Fruit fly (Drosophila melanogaster) whole organism, prepupa: ENCODE data around the gene CG3071.

Experiments
- CG11902 ChIP-seq: fragments of 200-800 bp; sonication (Bioruptor generic); optimal IDR thresholded peaks from 3 replicates; lab custom pipeline; 2016; ENCODE audit warnings: missing biosample characterization, missing genetic modification characterization
- CG15336 ChIP-seq: fragments of 200-800 bp; sonication (Bioruptor generic); IDR thresholded peaks from 2 replicates; pipeline ENCODE4 v1.3.6; 2022; ENCODE audit warnings: missing biosample characterization, missing genetic modification characterization
- CG1621 ChIP-seq: fragments of 200-800 bp; sonication (Bioruptor generic); optimal IDR thresholded peaks from 3 replicates; lab custom pipeline; 2018; ENCODE audit warnings: missing biosample characterization, mild to moderate bottlenecking, missing genetic modification characterization
- CG16779 ChIP-seq: fragments of 200-800 bp; sonication (Bioruptor generic); optimal IDR thresholded peaks from 3 replicates; lab custom pipeline; 2017; ENCODE audit warnings: missing biosample characterization, mild to moderate bottlenecking, missing genetic modification characterization
- CG31627 ChIP-seq: fragments of 200-800 bp; sonication (Bioruptor generic); optimal IDR thresholded peaks from 3 replicates; lab custom pipeline; 2016; ENCODE audit warnings: missing biosample characterization, missing genetic modification characterization
- CG32006 ChIP-seq: fragments of 200-800 bp; sonication (Bioruptor generic); optimal IDR thresholded peaks from 3 replicates; lab custom pipeline; 2017; ENCODE audit warnings: missing biosample characterization, mild to moderate bottlenecking, missing genetic modification characterization
- CG34406 ChIP-seq: fragments of 200-800 bp; sonication (Bioruptor generic); optimal IDR thresholded peaks from 3 replicates; lab custom pipeline; 2016; ENCODE audit warnings: missing biosample characterization, missing genetic modification characterization
- CG3919 ChIP-seq: fragments of 200-800 bp; sonication (Bioruptor generic); optimal IDR thresholded peaks from 3 replicates; lab custom pipeline; 2016; ENCODE audit warnings: missing biosample characterization, missing genetic modification characterization
- CG4318 ChIP-seq: fragments of 200-800 bp; sonication (Bioruptor generic); optimal IDR thresholded peaks from 3 replicates; lab custom pipeline; 2017; ENCODE audit warnings: missing biosample characterization, mild to moderate bottlenecking, missing genetic modification characterization
- CG6163 ChIP-seq: fragments of 200-800 bp; sonication (Bioruptor generic); IDR thresholded peaks from 3 replicates; pipeline ENCODE4 v1.3.6; 2022; ENCODE audit warnings: missing biosample characterization, missing genetic modification characterization
- CG6276 ChIP-seq: fragments of 200-800 bp; sonication (Bioruptor generic); optimal IDR thresholded peaks from 2 replicates; lab custom pipeline; 2017; ENCODE audit warnings: missing biosample characterization, mild to moderate bottlenecking, missing genetic modification characterization
- CG6792 ChIP-seq: fragments of 200-800 bp; sonication (Bioruptor generic); optimal IDR thresholded peaks from 3 replicates; lab custom pipeline; 2016; ENCODE audit warnings: missing biosample characterization, missing genetic modification characterization
- CG6808 ChIP-seq: fragments of 200-800 bp; sonication (Bioruptor generic); optimal IDR thresholded peaks from 3 replicates; lab custom pipeline; 2017; ENCODE audit warnings: missing biosample characterization, missing genetic modification characterization, mild to moderate bottlenecking, moderate library complexity, missing genetic modification reagents
- CG6854 ChIP-seq: fragments of 200-800 bp; sonication (Bioruptor generic); optimal IDR thresholded peaks from 2 replicates; lab custom pipeline; 2017; ENCODE audit warnings: missing biosample characterization, mild to moderate bottlenecking, missing genetic modification characterization
- CG7368 ChIP-seq: fragments of 200-800 bp; sonication (Bioruptor generic); optimal IDR thresholded peaks from 3 replicates; lab custom pipeline; 2016; ENCODE audit warnings: missing biosample characterization, missing genetic modification characterization
- CG8119 ChIP-seq: fragments of 200-800 bp; sonication (Bioruptor generic); IDR thresholded peaks from 3 replicates; pipeline ENCODE4 v1.3.6; 2022; ENCODE audit warnings: missing biosample characterization, missing genetic modification characterization
- CG8319 ChIP-seq: fragments of 200-800 bp; sonication (Bioruptor generic); optimal IDR thresholded peaks from 3 replicates; lab custom pipeline; 2016; ENCODE audit warnings: missing biosample characterization, missing genetic modification characterization
- CG8632 ChIP-seq: fragments of 200-800 bp; sonication (Bioruptor generic); optimal IDR thresholded peaks from 3 replicates; lab custom pipeline; 2016; ENCODE audit warnings: missing biosample characterization, missing genetic modification characterization
- CG9139 ChIP-seq: fragments of 200-800 bp; sonication (Bioruptor generic); optimal IDR thresholded peaks from 3 replicates; lab custom pipeline; 2017; ENCODE audit warnings: missing biosample characterization, mild to moderate bottlenecking, missing genetic modification characterization
- Eip75B ChIP-seq: fragments of 200-800 bp; sonication (Bioruptor generic); optimal IDR thresholded peaks from 3 replicates; lab custom pipeline; 2016; ENCODE audit warnings: missing biosample characterization, missing genetic modification characterization
- Eip78C ChIP-seq: fragments of 200-800 bp; sonication (Bioruptor generic); peaks from one replicate; lab custom pipeline; 2016; ENCODE audit warnings: missing biosample characterization, missing genetic modification characterization
- Eip93F ChIP-seq: fragments of 200-800 bp; sonication (Bioruptor generic); optimal IDR thresholded peaks from 2 replicates; lab custom pipeline; 2016; ENCODE audit warnings: missing biosample characterization, mild to moderate bottlenecking, missing genetic modification characterization
- Ets21C ChIP-seq: fragments of 200-800 bp; sonication (Bioruptor generic); optimal IDR thresholded peaks from 3 replicates; lab custom pipeline; 2016; ENCODE audit warnings: missing biosample characterization, missing genetic modification characterization
- Ets96B ChIP-seq: fragments of 200-800 bp; optimal IDR thresholded peaks from 2 replicates; lab custom pipeline; 2019; ENCODE audit warnings: missing biosample characterization, mild to moderate bottlenecking, missing genetic modification characterization, moderate library complexity
- Gug ChIP-seq: fragments of 200-800 bp; sonication (Bioruptor generic); IDR thresholded peaks from 2 replicates; pipeline ENCODE4 v1.3.6; 2022; ENCODE audit warnings: missing biosample characterization, missing genetic modification characterization
- Hr38 ChIP-seq: sonication (Bioruptor generic); optimal IDR thresholded peaks from 2 replicates; lab custom pipeline; 2016; ENCODE audit warnings: missing biosample characterization, missing genetic modification characterization
- Hr4 ChIP-seq: fragments of 200-800 bp; sonication (Bioruptor generic); optimal IDR thresholded peaks from 3 replicates; lab custom pipeline; 2016; ENCODE audit warnings: missing biosample characterization, missing genetic modification characterization
- Lpt ChIP-seq: fragments of 200-800 bp; sonication (Bioruptor generic); optimal IDR thresholded peaks from 3 replicates; lab custom pipeline; 2016; ENCODE audit warnings: missing biosample characterization, missing genetic modification characterization
- Met ChIP-seq: fragments of 200-800 bp; sonication (Bioruptor generic); optimal IDR thresholded peaks from 3 replicates; lab custom pipeline; 2016; ENCODE audit warnings: missing biosample characterization, missing genetic modification characterization
- Sox102F ChIP-seq: fragments of 200-800 bp; sonication (Bioruptor generic); optimal IDR thresholded peaks from 2 replicates; lab custom pipeline; 2016; ENCODE audit warnings: missing biosample characterization, mild to moderate bottlenecking, missing genetic modification characterization
- Sox14 ChIP-seq: fragments of 200-800 bp; sonication (Bioruptor generic); optimal IDR thresholded peaks from 3 replicates; lab custom pipeline; 2016; ENCODE audit warnings: missing biosample characterization, missing genetic modification characterization
- Sox15 ChIP-seq: fragments of 200-800 bp; sonication (Bioruptor generic); optimal IDR thresholded peaks from 3 replicates; lab custom pipeline; 2016; ENCODE audit warnings: missing biosample characterization, missing genetic modification characterization
- achi ChIP-seq: fragments of 200-800 bp; sonication (Bioruptor generic); optimal IDR thresholded peaks from 3 replicates; lab custom pipeline; 2016; ENCODE audit warnings: missing biosample characterization, missing genetic modification characterization
- acj6 ChIP-seq: fragments of 200-800 bp; sonication (Bioruptor generic); optimal IDR thresholded peaks from 3 replicates; lab custom pipeline; 2016; ENCODE audit warnings: missing biosample characterization, missing genetic modification characterization
- cyc ChIP-seq: fragments of 200-800 bp; sonication (Bioruptor generic); optimal IDR thresholded peaks from 3 replicates; lab custom pipeline; 2016; ENCODE audit warnings: missing biosample characterization, missing genetic modification characterization
- dac ChIP-seq: fragments of 200-800 bp; sonication (Bioruptor generic); optimal IDR thresholded peaks from 2 replicates; lab custom pipeline; 2017; ENCODE audit warnings: missing biosample characterization, mild to moderate bottlenecking, missing genetic modification characterization
- dsx ChIP-seq: fragments of 200-800 bp; optimal IDR thresholded peaks from 3 replicates; lab custom pipeline; 2019; ENCODE audit warnings: missing biosample characterization, mild to moderate bottlenecking, missing genetic modification characterization, moderate library complexity; ENCODE audit not compliant: poor library complexity, severe bottlenecking
- eg ChIP-seq: fragments of 200-800 bp; sonication (Bioruptor generic); IDR thresholded peaks from 3 replicates; pipeline ENCODE4 v1.3.6; 2022; ENCODE audit warnings: missing biosample characterization, missing genetic modification characterization
- esn ChIP-seq: fragments of 200-800 bp; sonication (Bioruptor generic); optimal IDR thresholded peaks from 2 replicates; lab custom pipeline; 2016; ENCODE audit warnings: missing biosample characterization, mild to moderate bottlenecking, missing genetic modification characterization, moderate library complexity
- fd59A ChIP-seq: fragments of 200-800 bp; sonication (Bioruptor generic); optimal IDR thresholded peaks from 2 replicates; lab custom pipeline; 2017; ENCODE audit warnings: missing biosample characterization, mild to moderate bottlenecking, missing genetic modification characterization, missing genetic modification reagents
- fd85E ChIP-seq: fragments of 200-800 bp; sonication (Bioruptor generic); optimal IDR thresholded peaks from 3 replicates; lab custom pipeline; 2016; ENCODE audit warnings: missing biosample characterization, missing genetic modification characterization
- lz ChIP-seq: fragments of 200-800 bp; sonication (Bioruptor generic); optimal IDR thresholded peaks from 3 replicates; lab custom pipeline; 2016; ENCODE audit warnings: missing biosample characterization, missing genetic modification characterization
- net ChIP-seq: fragments of 200-800 bp; sonication (Bioruptor generic); optimal IDR thresholded peaks from 3 replicates; lab custom pipeline; 2016; ENCODE audit warnings: missing biosample characterization, missing genetic modification characterization
- pdm3 ChIP-seq: fragments of 200-800 bp; sonication (Bioruptor generic); optimal IDR thresholded peaks from 3 replicates; lab custom pipeline; 2016; ENCODE audit warnings: missing biosample characterization, missing genetic modification characterization
- salr ChIP-seq, 2 experiments: fragments of 200-800 bp; sonication (Bioruptor generic); optimal IDR thresholded peaks; 3 replicates each; lab custom pipeline; 2016 to 2018; ENCODE audit warnings: missing biosample characterization in 2 of 2, missing genetic modification characterization in 2 of 2, mild to moderate bottlenecking in 1 of 2
- spab ChIP-seq: fragments of 200-800 bp; sonication (Bioruptor generic); optimal IDR thresholded peaks from 2 replicates; lab custom pipeline; 2017; ENCODE audit warnings: missing biosample characterization, mild to moderate bottlenecking, missing genetic modification characterization, missing genetic modification reagents
- ss ChIP-seq, 2 experiments: fragments of 200-800 bp; sonication (Bioruptor generic); optimal IDR thresholded peaks; 2 replicates in 1 of 2; 3 replicates in 1 of 2; lab custom pipeline; 2017 to 2018; ENCODE audit warnings: mild to moderate bottlenecking in 2 of 2, missing biosample characterization in 2 of 2, missing genetic modification characterization in 2 of 2, moderate library complexity in 1 of 2
- svp ChIP-seq: fragments of 200-800 bp; sonication (Bioruptor generic); peaks from one replicate; lab custom pipeline; 2016; ENCODE audit warnings: missing biosample characterization, missing genetic modification characterization
- topi ChIP-seq: fragments of 200-800 bp; sonication (Bioruptor generic); optimal IDR thresholded peaks from 3 replicates; lab custom pipeline; 2016; ENCODE audit warnings: missing biosample characterization, missing genetic modification characterization
- vri ChIP-seq: fragments of 200-800 bp; sonication (Bioruptor generic); optimal IDR thresholded peaks from 3 replicates; lab custom pipeline; 2016; ENCODE audit warnings: missing biosample characterization, mild to moderate bottlenecking, missing genetic modification characterization

Gene CG3071

DNA sequence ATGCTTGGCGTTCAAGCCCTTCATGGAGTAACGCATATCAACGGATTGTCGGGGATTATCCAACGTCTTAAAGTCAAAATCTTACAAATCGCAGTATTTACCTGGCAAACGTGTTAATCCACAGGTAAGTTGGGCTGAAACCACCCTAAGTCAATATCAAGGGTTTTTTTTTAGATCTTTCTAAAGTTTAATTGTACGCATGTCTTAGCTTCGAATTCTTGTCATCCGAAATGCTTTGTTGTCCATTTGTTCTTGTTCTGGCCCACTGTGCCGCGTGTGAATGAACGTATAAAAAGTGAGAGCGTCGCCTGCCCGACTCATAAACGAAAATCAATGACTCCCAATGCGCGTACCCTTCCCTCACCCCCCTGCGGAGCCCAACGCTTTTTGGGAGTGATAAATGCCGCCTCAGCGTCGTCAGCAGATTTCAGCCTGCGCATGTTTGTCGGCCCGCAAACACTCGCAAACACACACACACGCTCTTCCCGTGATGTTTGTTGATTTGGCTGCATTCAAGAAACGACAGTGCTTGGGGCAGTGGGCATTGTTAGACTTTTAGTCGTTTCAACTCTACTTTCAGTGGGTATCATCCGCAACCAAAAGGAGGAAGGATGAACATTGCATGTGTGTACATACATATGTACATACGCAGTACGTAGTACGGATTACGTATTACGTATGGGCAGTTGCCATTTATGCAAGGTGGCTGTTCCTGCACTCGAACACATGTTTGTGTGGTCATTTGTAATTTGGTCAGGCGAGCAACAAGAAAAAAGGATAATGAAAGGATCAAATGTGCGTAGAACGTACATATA lies 33.8 kb downstream of the CG3071 start:
- TF ChIP-seq Hr38 (GFP tag; lab: Kevin White, UChicago) (no peak), pdm3 (GFP tag; lab: Kevin White, UChicago) (peak; percentile 95), esn (GFP tag; lab: Kevin White, UChicago) (peak; percentile 96), CG32006 (GFP tag; lab: Kevin White, UChicago) (peak; percentile 97), CG6854 (peak; percentile 89), net (peak; percentile 95), eg (GFP tag; lab: Robert Waterston, UW) (peak; percentile 47; the same call in 2 of the 3 replicates), Sox15 (GFP tag; lab: Kevin White, UChicago) (peak; percentile 92), svp (GFP tag; lab: Kevin White, UChicago) (peak; percentile 98), salr (GFP tag; optimal IDR thresholded peaks at IDR 0.05; lab: Kevin White, UChicago) (peak; percentile 78 to 93), lz (GFP tag; lab: Kevin White, UChicago) (peak; percentile 96), Ets21C (GFP tag; lab: Kevin White, UChicago) (peak; percentile 94), CG31627 (GFP tag; lab: Kevin White, UChicago) (peak; percentile 96), CG6792 (GFP tag; lab: Kevin White, UChicago) (peak; percentile 96), topi (peak; percentile 97), CG8319 (GFP tag; lab: Kevin White, UChicago) (peak; percentile 91), CG6163 (GFP tag; lab: Robert Waterston, UW) (0 out of 3 replicates have a peak, but pooled peaks have one; percentile 21), Ets96B (tag; lab: Kevin White, UChicago) (peak; percentile 90), Hr4 (peak; percentile 90), fd85E (GFP tag; lab: Kevin White, UChicago) (peak; percentile 88), Met (GFP tag; lab: Kevin White, UChicago) (peak; percentile 97), cyc (GFP tag; lab: Kevin White, UChicago) (peak; percentile 93), Eip78C (GFP tag; lab: Kevin White, UChicago) (peak; percentile 99), CG6808 (GFP tag; lab: Kevin White, UChicago) (peak; percentile 94), CG4318 (peak; percentile 89), ss (GFP tag; optimal IDR thresholded peaks at IDR 0.05; lab: Kevin White, UChicago) (peak; percentile 89 to 94), CG8119 (peak; percentile 87), CG8632 (peak; percentile 93), CG7368 (GFP tag; lab: Kevin White, UChicago) (peak; percentile 90), CG9139 (GFP tag; lab: Kevin White, UChicago) (peak; percentile 88), CG6276 (GFP tag; lab: Kevin White, UChicago) (peak; percentile 93), Eip75B (peak; percentile 96), vri (peak; percentile 86), CG16779 (tag; lab: Kevin White, UChicago) (peak; percentile 93), Gug (GFP tag; lab: Robert Waterston, UW) (0 out of 2 replicates have a peak, but pooled peaks have one; percentile 60), Sox14 (GFP tag; lab: Kevin White, UChicago) (peak; percentile 96), dsx (GFP tag; lab: Kevin White, UChicago) (peak; percentile 78), CG15336 (GFP tag; lab: Robert Waterston, UW) (peak; percentile 84), Eip93F (GFP tag; lab: Kevin White, UChicago) (peak; percentile 65), Sox102F (peak; percentile 95), fd59A (GFP tag; lab: Kevin White, UChicago) (peak; percentile 95), acj6 (peak; percentile 93), CG3919 (GFP tag; lab: Kevin White, UChicago) (peak; percentile 91), dac (peak; percentile 88), CG34406 (peak; percentile 93), CG1621 (peak; percentile 89), spab (GFP tag; lab: Kevin White, UChicago) (peak; percentile 90), Lpt (GFP tag; lab: Kevin White, UChicago) (peak; percentile 90), achi (GFP tag; lab: Kevin White, UChicago) (peak; percentile 91), CG11902 (peak; percentile 87)
